1 fruit fly cellular context compared by ENCODE assay signal in genomic region chr3L:17644906-17645244, dm6.
A peak's percentile ranks its signal among the peaks of the same experiment; 100 is the strongest.
TF ChIP-seq lines count a peak whose summit lies in the region.

Pep (minus strand) TSS chr3L:17645036.

TF ChIP-seq in whole organism, embryonic, 481 proteins besides CTCF, POLR2A, EP300 and RAD21 (continued from another document and continues in another):
- peak; percentile 57 for TF ChIP-seq CG31441 (GFP tag; IDR thresholded peaks at IDR 0.05; lab: Robert Waterston, UW)
- TF ChIP-seq Bteb2 (GFP tag; optimal IDR thresholded peaks at IDR 0.05; lab: Kevin White, UChicago): peak; percentile 0
- no peak; the same call in 1 of the 2 replicates for TF ChIP-seq HLH3B (GFP tag; IDR thresholded peaks at IDR 0.05; lab: Robert Waterston, UW)
- no peak for TF ChIP-seq CG16815 (GFP tag; optimal IDR thresholded peaks at IDR 0.05; lab: Kevin White, UChicago)
- no peak for TF ChIP-seq psq (GFP tag; optimal IDR thresholded peaks at IDR 0.05; lab: Kevin White, UChicago)
- TF ChIP-seq Ets97D (GFP tag; optimal IDR thresholded peaks at IDR 0.05; lab: Kevin White, UChicago): peak; percentile 80
- peak; percentile 24 for TF ChIP-seq CG12155 (GFP tag; optimal IDR thresholded peaks at IDR 0.05; lab: Kevin White, UChicago)
- no peak for TF ChIP-seq Blimp-1 (GFP tag; optimal IDR thresholded peaks at IDR 0.05; lab: Kevin White, UChicago)
- peak; percentile 29 for TF ChIP-seq maf-S (GFP tag; optimal IDR thresholded peaks at IDR 0.05; lab: Kevin White, UChicago)
- TF ChIP-seq CG8765 (GFP tag; IDR thresholded peaks at IDR 0.05; lab: Robert Waterston, UW): 0 out of 2 replicates have a peak, but pooled peaks have one; percentile 19
- peak; percentile 59 for TF ChIP-seq BtbVII (GFP tag; optimal IDR thresholded peaks at IDR 0.05; lab: Kevin White, UChicago)
- TF ChIP-seq CG17829 (tag; optimal IDR thresholded peaks at IDR 0.05; lab: Kevin White, UChicago): peak; percentile 63
- no peak for TF ChIP-seq hkb (optimal IDR thresholded peaks at IDR 0.05; lab: Kevin White, UChicago)
- TF ChIP-seq hkb (GFP tag; IDR thresholded peaks at IDR 0.05; lab: Robert Waterston, UW): peak; percentile 46; the same call in 1 of the 2 replicates
- TF ChIP-seq E2f2 (GFP tag; IDR thresholded peaks at IDR 0.05; lab: Robert Waterston, UW): peak; percentile 80
- TF ChIP-seq pho (GFP tag; optimal IDR thresholded peaks at IDR 0.05; lab: Kevin White, UChicago): peak; percentile 12
- peak; percentile 16 to 46 for TF ChIP-seq dpn (GFP tag; optimal IDR thresholded peaks at IDR 0.05; lab: Kevin White, UChicago)
- TF ChIP-seq dmrt11E (tag; optimal IDR thresholded peaks at IDR 0.05; lab: Kevin White, UChicago): peak; percentile 14
- no peak for TF ChIP-seq CG6272 (GFP tag; IDR thresholded peaks at IDR 0.05; lab: Robert Waterston, UW)
- peak; percentile 10 for TF ChIP-seq gcm (GFP tag; optimal IDR thresholded peaks at IDR 0.05; lab: Kevin White, UChicago)
- TF ChIP-seq Bgb (GFP tag; IDR thresholded peaks at IDR 0.05; lab: Robert Waterston, UW; ENCODE audit: partially characterized antibody): peak; percentile 99
- TF ChIP-seq z (GFP tag; IDR thresholded peaks at IDR 0.05; lab: Robert Waterston, UW): no peak
- TF ChIP-seq CG10274 (GFP tag; optimal IDR thresholded peaks at IDR 0.05; lab: Kevin White, UChicago): no peak
- no peak for TF ChIP-seq CG3281 (GFP tag; optimal IDR thresholded peaks at IDR 0.05; lab: Kevin White, UChicago)
- peak; percentile 68 for TF ChIP-seq CG10267 (tag; optimal IDR thresholded peaks at IDR 0.05; lab: Kevin White, UChicago)
- TF ChIP-seq H15 (GFP tag; IDR thresholded peaks at IDR 0.05; lab: Robert Waterston, UW): no peak
- peak; percentile 58; the same call in 1 of the 2 replicates for TF ChIP-seq sob (GFP tag; IDR thresholded peaks at IDR 0.05; lab: Robert Waterston, UW)
- TF ChIP-seq CG13287 (GFP tag; IDR thresholded peaks at IDR 0.05; lab: Robert Waterston, UW; ENCODE audit: partially characterized antibody): peak; percentile 98
- TF ChIP-seq Fer2 (tag; optimal IDR thresholded peaks at IDR 0.05; lab: Kevin White, UChicago): no peak
- no peak for TF ChIP-seq lola (GFP tag; optimal IDR thresholded peaks at IDR 0.05; lab: Kevin White, UChicago)
- peak; percentile 31 for TF ChIP-seq CG2202 (tag; optimal IDR thresholded peaks at IDR 0.05; lab: Kevin White, UChicago)
- peak; percentile 5 for TF ChIP-seq CG17385 (GFP tag; optimal IDR thresholded peaks at IDR 0.05; lab: Kevin White, UChicago)
- TF ChIP-seq Fer3 (tag; optimal IDR thresholded peaks at IDR 0.05; lab: Kevin White, UChicago): peak; percentile 30
- TF ChIP-seq HLH54F (GFP tag; optimal IDR thresholded peaks at IDR 0.05; lab: Kevin White, UChicago): peak; percentile 27
- TF ChIP-seq CG4820 (GFP tag; optimal IDR thresholded peaks at IDR 0.05; lab: Kevin White, UChicago): no peak
- TF ChIP-seq CG11695 (GFP tag; IDR thresholded peaks at IDR 0.05; lab: Robert Waterston, UW): 0 out of 3 replicates have a peak, but pooled peaks have one; percentile 4
- peak; percentile 40 for TF ChIP-seq Xbp1 (GFP tag; optimal IDR thresholded peaks at IDR 0.05; lab: Kevin White, UChicago)
- peak; percentile 67 for TF ChIP-seq CG17186 (GFP tag; optimal IDR thresholded peaks at IDR 0.05; lab: Kevin White, UChicago)
- peak; percentile 72 for TF ChIP-seq Dp (GFP tag; optimal IDR thresholded peaks at IDR 0.05; lab: Kevin White, UChicago)
- peak; percentile 59 for TF ChIP-seq Lhr (GFP tag; optimal IDR thresholded peaks at IDR 0.05; lab: Kevin White, UChicago)
- TF ChIP-seq CG15073 (GFP tag; optimal IDR thresholded peaks at IDR 0.05; lab: Kevin White, UChicago): no peak
- TF ChIP-seq CG12236 (GFP tag; optimal IDR thresholded peaks at IDR 0.05; lab: Kevin White, UChicago): peak; percentile 12
- peak; percentile 97 for TF ChIP-seq hb (GFP tag; IDR thresholded peaks at IDR 0.05; lab: Robert Waterston, UW; ENCODE audit: partially characterized antibody)
- TF ChIP-seq lmd (GFP tag; IDR thresholded peaks at IDR 0.05; lab: Robert Waterston, UW): no peak
- TF ChIP-seq CG4730 (GFP tag; IDR thresholded peaks at IDR 0.05; lab: Robert Waterston, UW): no peak
- TF ChIP-seq NC2α (GFP tag; optimal IDR thresholded peaks at IDR 0.05; lab: Kevin White, UChicago): peak; percentile 1
- no peak for TF ChIP-seq CG6689 (GFP tag; IDR thresholded peaks at IDR 0.05; lab: Robert Waterston, UW)
- no peak for TF ChIP-seq CG14667 (GFP tag; IDR thresholded peaks at IDR 0.05; lab: Robert Waterston, UW)
- TF ChIP-seq ash1 (GFP tag; optimal IDR thresholded peaks at IDR 0.05; lab: Kevin White, UChicago): no peak
- TF ChIP-seq trh (GFP tag; optimal IDR thresholded peaks at IDR 0.05; lab: Kevin White, UChicago): no peak
- peak; percentile 99 for TF ChIP-seq bbx (GFP tag; IDR thresholded peaks at IDR 0.05; lab: Robert Waterston, UW; ENCODE audit: partially characterized antibody)
- peak; percentile 70 for TF ChIP-seq Deaf1 (tag; optimal IDR thresholded peaks at IDR 0.05; lab: Kevin White, UChicago)
- no peak for TF ChIP-seq dimm (GFP tag; IDR thresholded peaks at IDR 0.05; lab: Robert Waterston, UW)
- TF ChIP-seq CG1024 (GFP tag; IDR thresholded peaks at IDR 0.05; lab: Robert Waterston, UW): no peak; the same call in 1 of the 2 replicates
- TF ChIP-seq az2 (GFP tag; optimal IDR thresholded peaks at IDR 0.05; lab: Kevin White, UChicago): no peak
- peak; percentile 5 for TF ChIP-seq exex (tag; optimal IDR thresholded peaks at IDR 0.05; lab: Kevin White, UChicago)
- TF ChIP-seq yki (optimal IDR thresholded peaks at IDR 0.05; lab: Kevin White, UChicago): no peak
- TF ChIP-seq CG10147 (GFP tag; optimal IDR thresholded peaks at IDR 0.05; lab: Kevin White, UChicago): peak; percentile 35
- peak; percentile 75 for TF ChIP-seq CG30020 (tag; optimal IDR thresholded peaks at IDR 0.05; lab: Kevin White, UChicago)
- TF ChIP-seq Nf-YB (GFP tag; optimal IDR thresholded peaks at IDR 0.05; lab: Kevin White, UChicago): no peak
- peak; percentile 81 for TF ChIP-seq Myb (GFP tag; optimal IDR thresholded peaks at IDR 0.05; lab: Kevin White, UChicago)
- peak; percentile 51 for TF ChIP-seq lilli (GFP tag; optimal IDR thresholded peaks at IDR 0.05; lab: Kevin White, UChicago)
- no peak for TF ChIP-seq CG15011 (GFP tag; optimal IDR thresholded peaks at IDR 0.05; lab: Kevin White, UChicago)
- TF ChIP-seq zf30C (GFP tag; optimal IDR thresholded peaks at IDR 0.05; lab: Kevin White, UChicago): peak; percentile 8
- peak; percentile 63 for TF ChIP-seq CG2712 (tag; optimal IDR thresholded peaks at IDR 0.05; lab: Kevin White, UChicago)
- TF ChIP-seq sens (GFP tag; lab: Kevin White, UChicago): peak; percentile 91
- peak; percentile 13 for TF ChIP-seq pb (GFP tag; optimal IDR thresholded peaks at IDR 0.05; lab: Kevin White, UChicago)
- peak; percentile 36 for TF ChIP-seq CG4617 (GFP tag; optimal IDR thresholded peaks at IDR 0.05; lab: Kevin White, UChicago; ENCODE audit: borderline replicate concordance)
- TF ChIP-seq zen (tag; optimal IDR thresholded peaks at IDR 0.05; lab: Kevin White, UChicago): peak; percentile 69
- TF ChIP-seq shn (GFP tag; optimal IDR thresholded peaks at IDR 0.05; lab: Kevin White, UChicago): peak; percentile 20
- peak; percentile 28 for TF ChIP-seq Meics (GFP tag; optimal IDR thresholded peaks at IDR 0.05; lab: Kevin White, UChicago)
- TF ChIP-seq dmrt99B (tag; optimal IDR thresholded peaks at IDR 0.05; lab: Kevin White, UChicago): no peak
- TF ChIP-seq sna (GFP tag; IDR thresholded peaks at IDR 0.05; lab: Robert Waterston, UW; ENCODE audit: partially characterized antibody): peak; percentile 96
- no peak for TF ChIP-seq sr (GFP tag; IDR thresholded peaks at IDR 0.05; lab: Robert Waterston, UW)
- TF ChIP-seq cas (GFP tag; IDR thresholded peaks at IDR 0.05; lab: Robert Waterston, UW): no peak
- peak; percentile 36 for TF ChIP-seq sug (tag; optimal IDR thresholded peaks at IDR 0.05; lab: Kevin White, UChicago)
- no peak for TF ChIP-seq so (GFP tag; IDR thresholded peaks at IDR 0.05; lab: Robert Waterston, UW)
- TF ChIP-seq Scr (GFP tag; IDR thresholded peaks at IDR 0.05; lab: Robert Waterston, UW; ENCODE audit: partially characterized antibody): peak; percentile 98
- TF ChIP-seq bab2 (GFP tag; optimal IDR thresholded peaks at IDR 0.05; lab: Kevin White, UChicago): peak; percentile 16
- no peak for TF ChIP-seq CG14965 (GFP tag; optimal IDR thresholded peaks at IDR 0.05; lab: Kevin White, UChicago; ENCODE audit: borderline replicate concordance)
- TF ChIP-seq gcm2 (GFP tag; optimal IDR thresholded peaks at IDR 0.05; lab: Kevin White, UChicago): peak; percentile 27
- TF ChIP-seq CG7745 (tag; optimal IDR thresholded peaks at IDR 0.05; lab: Kevin White, UChicago): no peak
- TF ChIP-seq CG3065 (GFP tag; optimal IDR thresholded peaks at IDR 0.05; lab: Kevin White, UChicago): no peak
- TF ChIP-seq CG30403 (GFP tag; optimal IDR thresholded peaks at IDR 0.05; lab: Kevin White, UChicago): peak; percentile 57
- peak; percentile 29 for TF ChIP-seq CG8089 (GFP tag; optimal IDR thresholded peaks at IDR 0.05; lab: Kevin White, UChicago)
- no peak for TF ChIP-seq B-H1 (GFP tag; IDR thresholded peaks at IDR 0.05; lab: Robert Waterston, UW)
- TF ChIP-seq lbe (GFP tag; optimal IDR thresholded peaks at IDR 0.05; lab: Kevin White, UChicago): peak; percentile 38
- peak; percentile 72 for TF ChIP-seq phol (tag; optimal IDR thresholded peaks at IDR 0.05; lab: Kevin White, UChicago)
- peak; percentile 51 for TF ChIP-seq grau (tag; optimal IDR thresholded peaks at IDR 0.05; lab: Kevin White, UChicago)
- TF ChIP-seq CG33213 (GFP tag; optimal IDR thresholded peaks at IDR 0.05; lab: Kevin White, UChicago): peak; percentile 70
- TF ChIP-seq CG34224 (GFP tag; IDR thresholded peaks at IDR 0.05; lab: Robert Waterston, UW; ENCODE audit: partially characterized antibody): peak; percentile 99
- TF ChIP-seq Opbp (GFP tag; IDR thresholded peaks at IDR 0.05; lab: Robert Waterston, UW; ENCODE audit: partially characterized antibody): peak; percentile 99
- TF ChIP-seq unc-4 (GFP tag; IDR thresholded peaks at IDR 0.05; lab: Robert Waterston, UW; ENCODE audit: partially characterized antibody): peak; percentile 98
- peak; percentile 86 for TF ChIP-seq CG1603 (tag; optimal IDR thresholded peaks at IDR 0.05; lab: Kevin White, UChicago)
- no peak for TF ChIP-seq CG3726 (GFP tag; IDR thresholded peaks at IDR 0.05; lab: Robert Waterston, UW)
- no peak for TF ChIP-seq CG4707 (GFP tag; optimal IDR thresholded peaks at IDR 0.05; lab: Kevin White, UChicago)
- peak; percentile 38 for TF ChIP-seq vfl (GFP tag; optimal IDR thresholded peaks at IDR 0.05; lab: Kevin White, UChicago)
- TF ChIP-seq Hr78 (GFP tag; optimal IDR thresholded peaks at IDR 0.05; lab: Kevin White, UChicago): no peak
- TF ChIP-seq bsh (GFP tag; optimal IDR thresholded peaks at IDR 0.05; lab: Kevin White, UChicago): peak in 1 of 2 experiments; percentile 16
- no peak for TF ChIP-seq CG14014 (GFP tag; IDR thresholded peaks at IDR 0.05; lab: Robert Waterston, UW)
- peak; percentile 71 for TF ChIP-seq wek (GFP tag; optimal IDR thresholded peaks at IDR 0.05; lab: Kevin White, UChicago)
- peak; percentile 25; the same call in 1 of the 2 replicates for TF ChIP-seq Adf1 (GFP tag; IDR thresholded peaks at IDR 0.05; lab: Robert Waterston, UW)
- peak; percentile 20 for TF ChIP-seq mirr (GFP tag; optimal IDR thresholded peaks at IDR 0.05; lab: Kevin White, UChicago)
- TF ChIP-seq bcd (GFP tag; optimal IDR thresholded peaks at IDR 0.05; lab: Kevin White, UChicago): no peak
- TF ChIP-seq HmgZ (tag; optimal IDR thresholded peaks at IDR 0.05; lab: Kevin White, UChicago): peak; percentile 79
- TF ChIP-seq gsb (GFP tag; IDR thresholded peaks at IDR 0.05; lab: Robert Waterston, UW): no peak
- peak; percentile 100 for TF ChIP-seq Sry-δ (GFP tag; optimal IDR thresholded peaks at IDR 0.05; lab: Kevin White, UChicago)
- peak; percentile 39 for TF ChIP-seq CG9797 (GFP tag; optimal IDR thresholded peaks at IDR 0.05; lab: Kevin White, UChicago)
- TF ChIP-seq CG18764 (GFP tag; optimal IDR thresholded peaks at IDR 0.05; lab: Kevin White, UChicago): no peak
- no peak for TF ChIP-seq ERR (GFP tag; optimal IDR thresholded peaks at IDR 0.05; lab: Kevin White, UChicago)
- peak; percentile 98 for TF ChIP-seq CG7963 (GFP tag; IDR thresholded peaks at IDR 0.05; lab: Robert Waterston, UW; ENCODE audit: partially characterized antibody)
- TF ChIP-seq gfzf (GFP tag; optimal IDR thresholded peaks at IDR 0.05; lab: Kevin White, UChicago): peak; percentile 46
- no peak for TF ChIP-seq tll (GFP tag; optimal IDR thresholded peaks at IDR 0.05; lab: Kevin White, UChicago)
- no peak for TF ChIP-seq Lim3 (GFP tag; IDR thresholded peaks at IDR 0.05; lab: Robert Waterston, UW)
- no peak for TF ChIP-seq h (optimal IDR thresholded peaks at IDR 0.05; lab: Kevin White, UChicago)
- peak; percentile 60 for TF ChIP-seq Jarid2 (GFP tag; optimal IDR thresholded peaks at IDR 0.05; lab: Kevin White, UChicago)
- peak; percentile 93 for TF ChIP-seq stwl (tag; optimal IDR thresholded peaks at IDR 0.05; lab: Kevin White, UChicago)
- peak; percentile 51 for TF ChIP-seq NC2β (GFP tag; optimal IDR thresholded peaks at IDR 0.05; lab: Kevin White, UChicago)
- peak; percentile 99 for TF ChIP-seq CG6791 (GFP tag; IDR thresholded peaks at IDR 0.05; lab: Robert Waterston, UW; ENCODE audit: partially characterized antibody)
- no peak for TF ChIP-seq CG34376 (GFP tag; optimal IDR thresholded peaks at IDR 0.05; lab: Kevin White, UChicago)
- TF ChIP-seq scrt (GFP tag; optimal IDR thresholded peaks at IDR 0.05; lab: Kevin White, UChicago): peak; percentile 24
- 0 out of 2 replicates have a peak, but pooled peaks have one; percentile 21 for TF ChIP-seq rib (GFP tag; IDR thresholded peaks at IDR 0.05; lab: Robert Waterston, UW)
- peak; percentile 53; the same call in 2 of the 3 replicates for TF ChIP-seq CG17361 (GFP tag; IDR thresholded peaks at IDR 0.05; lab: Robert Waterston, UW)
- no peak for TF ChIP-seq Aef1 (GFP tag; IDR thresholded peaks at IDR 0.05; lab: Robert Waterston, UW)
- no peak for TF ChIP-seq caup (GFP tag; optimal IDR thresholded peaks at IDR 0.05; lab: Kevin White, UChicago; ENCODE audit: severe bottlenecking)
- TF ChIP-seq CrebB (tag; optimal IDR thresholded peaks at IDR 0.05; lab: Kevin White, UChicago): peak; percentile 38
- peak; percentile 81 for TF ChIP-seq CG13624 (GFP tag; optimal IDR thresholded peaks at IDR 0.05; lab: Kevin White, UChicago)
- TF ChIP-seq CG32532 (GFP tag; IDR thresholded peaks at IDR 0.05; lab: Robert Waterston, UW): no peak
- TF ChIP-seq CG12299 (tag; optimal IDR thresholded peaks at IDR 0.05; lab: Kevin White, UChicago): no peak
- peak; percentile 98 for TF ChIP-seq CG3995 (GFP tag; optimal IDR thresholded peaks at IDR 0.05; lab: Kevin White, UChicago)
- peak; percentile 85 for TF ChIP-seq CG15514 (GFP tag; optimal IDR thresholded peaks at IDR 0.05; lab: Kevin White, UChicago)
